Worm (Caenorhabditis elegans) whole organism, L4/young adult: Measurements from ENCODE around the gene pbo-4.

Source experiments
- dao-5 ChIP-seq: sonication (generic microtip); optimal IDR thresholded peaks from 2 replicates; lab custom pipeline; 2016; ENCODE audit warnings: missing genotype, missing genetic modification characterization, moderate library complexity, missing compliant biosample characterization
- him-1 ChIP-seq: sonication (generic microtip); optimal IDR thresholded peaks from 2 replicates; lab custom pipeline; 2016; ENCODE audit warnings: missing genotype, missing genetic modification reagents, missing genetic modification characterization, missing compliant biosample characterization

- TF ChIP-seq dao-5 (no peak), him-1 (tag; lab: Kevin White, UChicago) (no peak)
These were observed 4.5 kb downstream of the pbo-4 start, which contains the start of gene nlp-19 for ce11 chrX:10958427-10958826.
